Fruit fly (Drosophila melanogaster): Measurements from ENCODE around the gene Stip1.

Stip1 gene

dm6 chr2L:292301-292700 is 2.6 kb upstream of the Stip1 start, which contains the start of gene CG11562:
CG11562 (plus strand) TSS chr2L:292419.
- no peak for TF ChIP-seq achi (GFP tag; optimal IDR thresholded peaks at IDR 0.05)
- peak; percentile 18 for TF ChIP-seq Eip78C (GFP tag)

- TF ChIP-seq Smox (GFP tag; optimal IDR thresholded peaks at IDR 0.05) (peak; percentile 84), CG8632 (GFP tag; optimal IDR thresholded peaks at IDR 0.05) (peak; percentile 85), Eip78C (GFP tag) (peak; percentile 95), fkh (GFP tag; optimal IDR thresholded peaks at IDR 0.05) (peak; percentile 51), Hr39 (GFP tag; optimal IDR thresholded peaks at IDR 0.05) (peak; percentile 89), CG6792 (GFP tag; optimal IDR thresholded peaks at IDR 0.05) (peak; percentile 90), spab (GFP tag; optimal IDR thresholded peaks at IDR 0.05) (peak; percentile 60), cyc (GFP tag; optimal IDR thresholded peaks at IDR 0.05) (peak; percentile 93), Eip93F (GFP tag; optimal IDR thresholded peaks at IDR 0.05) (peak; percentile 75), CG8119 (GFP tag; IDR thresholded peaks at IDR 0.05) (peak; percentile 92), CG6808 (GFP tag; optimal IDR thresholded peaks at IDR 0.05) (peak; percentile 79), CG15336 (GFP tag; IDR thresholded peaks at IDR 0.05) (peak; percentile 80), vri (GFP tag; optimal IDR thresholded peaks at IDR 0.05) (peak; percentile 90), CG6276 (GFP tag; optimal IDR thresholded peaks at IDR 0.05) (no peak), CG11902 (GFP tag; optimal IDR thresholded peaks at IDR 0.05) (peak; percentile 87), dsx (GFP tag; optimal IDR thresholded peaks at IDR 0.05; ENCODE audit: poor library complexity, severe bottlenecking) (peak; percentile 74), CG32006 (GFP tag; optimal IDR thresholded peaks at IDR 0.05) (peak; percentile 92), CG7368 (GFP tag; optimal IDR thresholded peaks at IDR 0.05) (peak; percentile 79), CG31627 (GFP tag; optimal IDR thresholded peaks at IDR 0.05) (peak; percentile 93), Sox14 (GFP tag; optimal IDR thresholded peaks at IDR 0.05) (peak; percentile 88), Hr38 (GFP tag; optimal IDR thresholded peaks at IDR 0.05) (peak; percentile 76), Gug (GFP tag; IDR thresholded peaks at IDR 0.05) (peak; percentile 52), fd85E (GFP tag; optimal IDR thresholded peaks at IDR 0.05) (peak; percentile 76), Lpt (GFP tag; optimal IDR thresholded peaks at IDR 0.05) (peak; percentile 83), CG6854 (GFP tag; optimal IDR thresholded peaks at IDR 0.05) (peak; percentile 18), Eip75B (GFP tag; optimal IDR thresholded peaks at IDR 0.05) (peak; percentile 84), ss (GFP tag; optimal IDR thresholded peaks at IDR 0.05) (peak; percentile 47 to 80), salr (GFP tag; optimal IDR thresholded peaks at IDR 0.05) (peak; percentile 56 to 87), topi (GFP tag; optimal IDR thresholded peaks at IDR 0.05) (peak; percentile 86), lz (GFP tag; optimal IDR thresholded peaks at IDR 0.05) (peak; percentile 90), CG11294 (GFP tag; IDR thresholded peaks at IDR 0.05) (peak; percentile 67; the same call in 1 of the 2 replicates), CG4318 (GFP tag; optimal IDR thresholded peaks at IDR 0.05) (no peak), Hr4 (GFP tag; optimal IDR thresholded peaks at IDR 0.05) (peak; percentile 83), Met (GFP tag; optimal IDR thresholded peaks at IDR 0.05) (peak; percentile 87), fd59A (GFP tag; optimal IDR thresholded peaks at IDR 0.05) (peak; percentile 85), CG6163 (GFP tag; IDR thresholded peaks at IDR 0.05) (peak; percentile 88; the same call in 2 of the 3 replicates), CG10669 (GFP tag; optimal IDR thresholded peaks at IDR 0.05) (peak; percentile 80), svp (GFP tag) (peak; percentile 94), Sox15 (GFP tag; optimal IDR thresholded peaks at IDR 0.05) (peak; percentile 90), Sox102F (GFP tag; optimal IDR thresholded peaks at IDR 0.05) (peak; percentile 84), eg (GFP tag; IDR thresholded peaks at IDR 0.05) (peak; percentile 81), Ets21C (GFP tag; optimal IDR thresholded peaks at IDR 0.05) (peak; percentile 84), esn (GFP tag; optimal IDR thresholded peaks at IDR 0.05) (peak; percentile 91), Ets96B (tag; optimal IDR thresholded peaks at IDR 0.05) (peak; percentile 87), pdm3 (GFP tag; optimal IDR thresholded peaks at IDR 0.05) (peak; percentile 89), CG3032 (tag; optimal IDR thresholded peaks at IDR 0.05) (peak; percentile 88), CG11762 (GFP tag; optimal IDR thresholded peaks at IDR 0.05; ENCODE audit: insufficient read depth) (peak; percentile 75)
Measured at dm6 chr2L:297480-298284, 2.8 kb downstream of the Stip1 start, which contains the start of gene Pi3K21B. Pi3K21B (plus strand) TSS chr2L:297880.
